Fruit fly (Drosophila melanogaster) whole organism, embryonic: ENCODE measurements around the gene CG32846.

Source experiments
- Aef1 ChIP-seq: fragments of 200-800 bp; sonication (Bioruptor generic); IDR thresholded peaks from 3 replicates; pipeline ENCODE4 v1.3.6; 2022; ENCODE audit warnings: missing biosample characterization, missing genetic modification characterization
- C15 ChIP-seq: fragments of 200-800 bp; sonication (Bioruptor generic); IDR thresholded peaks from 3 replicates; pipeline ENCODE4 v1.3.6; 2022; ENCODE audit warnings: missing biosample characterization, missing genetic modification characterization
- CG12769 ChIP-seq: fragments of 200-800 bp; sonication (Bioruptor generic); optimal IDR thresholded peaks from 2 replicates; lab custom pipeline; 2019; ENCODE audit warnings: missing biosample characterization, mild to moderate bottlenecking, missing genetic modification characterization, moderate library complexity
- CG18599 ChIP-seq: fragments of 200-800 bp; sonication (Bioruptor generic); optimal IDR thresholded peaks from 3 replicates; lab custom pipeline; 2017; ENCODE audit warnings: missing biosample characterization, missing genetic modification characterization, mild to moderate bottlenecking, moderate library complexity, missing genetic modification reagents
- CG2678 ChIP-seq: fragments of 200-800 bp; sonication (Bioruptor generic); optimal IDR thresholded peaks from 3 replicates; lab custom pipeline; 2019; ENCODE audit warnings: missing biosample characterization, mild to moderate bottlenecking, missing genetic modification characterization, moderate library complexity
- CG3838 ChIP-seq: fragments of 200-800 bp; sonication (Bioruptor generic); optimal IDR thresholded peaks from 3 replicates; lab custom pipeline; 2016; ENCODE audit warnings: missing biosample characterization, missing genetic modification characterization
- CG6654 ChIP-seq: fragments of 200-800 bp; sonication (Bioruptor generic); optimal IDR thresholded peaks from 2 replicates; lab custom pipeline; 2017; ENCODE audit warnings: missing biosample characterization, mild to moderate bottlenecking, missing genetic modification characterization
- Med ChIP-seq: fragments of 200-800 bp; sonication (Bioruptor generic); peaks from one replicate; lab custom pipeline; 2016; ENCODE audit warnings: missing biosample characterization, missing genetic modification characterization, mild to moderate bottlenecking, inconsistent platforms, moderate library complexity
- Opbp ChIP-seq: fragments of 200-800 bp; sonication (Bioruptor generic); IDR thresholded peaks from 3 replicates; pipeline ENCODE4 v1.3.6; 2022; ENCODE audit warnings: missing biosample characterization, missing genetic modification characterization; ENCODE audit not compliant: partially characterized antibody
- abd-A ChIP-seq: fragments of 200-800 bp; sonication (Bioruptor generic); optimal IDR thresholded peaks from 3 replicates; lab custom pipeline; 2019; ENCODE audit warnings: missing biosample characterization, mild to moderate bottlenecking, missing genetic modification characterization, moderate library complexity
- chinmo ChIP-seq: fragments of 200-800 bp; sonication (Bioruptor generic); IDR thresholded peaks from 4 replicates; pipeline ENCODE4 v1.3.6; 2022; ENCODE audit warnings: missing biosample characterization, missing genetic modification characterization; ENCODE audit not compliant: partially characterized antibody
- kah ChIP-seq: fragments of 200-800 bp; sonication (Bioruptor generic); optimal IDR thresholded peaks from 2 replicates; lab custom pipeline; 2018; ENCODE audit warnings: missing biosample characterization, mild to moderate bottlenecking, missing genetic modification characterization
- pfk ChIP-seq: fragments of 200-800 bp; sonication (Bioruptor generic); optimal IDR thresholded peaks from 2 replicates; lab custom pipeline; 2018; ENCODE audit warnings: missing biosample characterization, mild to moderate bottlenecking, missing genetic modification characterization, moderate library complexity
- rib ChIP-seq: fragments of 200-800 bp; sonication (Bioruptor generic); IDR thresholded peaks from 2 replicates; pipeline ENCODE4 v1.3.6; 2022; ENCODE audit warnings: missing biosample characterization, missing genetic modification characterization
- schlank ChIP-seq: fragments of 200-800 bp; sonication (Bioruptor generic); optimal IDR thresholded peaks from 2 replicates; lab custom pipeline; 2018; ENCODE audit warnings: missing biosample characterization, mild to moderate bottlenecking, missing genetic modification characterization
- sd ChIP-seq: fragments of 200-800 bp; sonication (Bioruptor generic); optimal IDR thresholded peaks from 3 replicates; lab custom pipeline; 2018; ENCODE audit warnings: missing biosample characterization, mild to moderate bottlenecking, missing genetic modification characterization, moderate library complexity
- sr ChIP-seq: fragments of 200-800 bp; sonication (Bioruptor generic); IDR thresholded peaks from 3 replicates; pipeline ENCODE4 v1.3.6; 2022; ENCODE audit warnings: missing biosample characterization, missing genetic modification characterization
- ssp ChIP-seq: fragments of 200-800 bp; sonication (Bioruptor generic); IDR thresholded peaks from 2 replicates; pipeline ENCODE4 v1.3.6; 2022; ENCODE audit warnings: missing biosample characterization, missing genetic modification characterization

Gene CG32846

dm6 chr3L:2906404-2906803, 45.0 kb downstream of the CG32846 start:
- TF ChIP-seq sd (tag; lab: Kevin White, UChicago) = peak; percentile 59
- 0 out of 4 replicates have a peak, but pooled peaks have one; percentile 64 for TF ChIP-seq chinmo (GFP tag; lab: Robert Waterston, UW)
- TF ChIP-seq CG6654 (GFP tag; lab: Kevin White, UChicago) = no peak
- no peak for TF ChIP-seq rib
- no peak for TF ChIP-seq pfk (GFP tag; lab: Kevin White, UChicago)
- no peak for TF ChIP-seq CG3838 (GFP tag; lab: Kevin White, UChicago)
- peak; percentile 30; the same call in 1 of the 3 replicates for TF ChIP-seq sr (GFP tag; lab: Robert Waterston, UW)
- TF ChIP-seq CG18599 (GFP tag; lab: Kevin White, UChicago) = no peak
- no peak for TF ChIP-seq Aef1 (GFP tag; lab: Robert Waterston, UW)
- TF ChIP-seq kah = peak; percentile 97
- TF ChIP-seq CG12769 (tag; lab: Kevin White, UChicago) = peak; percentile 49
- TF ChIP-seq Opbp (GFP tag; lab: Robert Waterston, UW) = no peak
- TF ChIP-seq C15 = no peak
- TF ChIP-seq schlank (tag; lab: Kevin White, UChicago) = no peak
- TF ChIP-seq abd-A (tag; lab: Kevin White, UChicago) = no peak
- TF ChIP-seq Med (GFP tag; lab: Kevin White, UChicago) = peak; percentile 29
- TF ChIP-seq CG2678 (tag; lab: Kevin White, UChicago) = no peak
- no peak for TF ChIP-seq ssp (GFP tag; lab: Robert Waterston, UW)
